Worm (Caenorhabditis elegans) whole organism, L4 larva: Measurements from ENCODE around the gene F20G2.2.

Experiments
- daf-16 ChIP-seq, 3 experiments: sonication (generic microtip); optimal IDR thresholded peaks; 2 replicates each; lab custom pipeline; 2016 to 2017; ENCODE audit warnings: missing genetic modification characterization in 3 of 3, missing genetic modification reagents in 3 of 3, mild to moderate bottlenecking in 2 of 3, missing compliant biosample characterization in 2 of 3, missing biosample characterization in 1 of 3, moderate library complexity in 1 of 3
- duxl-1 ChIP-seq: sonication (generic microtip); optimal IDR thresholded peaks from 2 replicates; lab custom pipeline; 2016; ENCODE audit warnings: mild to moderate bottlenecking, missing genetic modification characterization, moderate library complexity, missing compliant biosample characterization; ENCODE audit not compliant: poor library complexity
- fos-1 ChIP-seq: fragments of 150-350 bp; optimal IDR thresholded peaks from 2 replicates; lab custom pipeline; 2014; ENCODE audit warnings: missing biosample characterization, missing genetic modification characterization
- madf-9 ChIP-seq: fragments of 200-800 bp; sonication (Bioruptor generic); conservative IDR thresholded peaks from 2 replicates; pipeline ENCODE4 v1.3.6; 2022; ENCODE audit warnings: missing genetic modification reagents, missing genetic modification characterization, missing compliant biosample characterization
- set-16 ChIP-seq: fragments of 200-800 bp; sonication (Bioruptor generic); IDR thresholded peaks from 2 replicates; pipeline ENCODE4 v1.3.6; 2022; ENCODE audit warnings: missing genetic modification reagents, missing genetic modification characterization, missing compliant biosample characterization
- unc-62 ChIP-seq, 3 experiments: fragments of 150-350 bp in 1 of 3; sonication (generic microtip); optimal IDR thresholded peaks in 2 of 3; peaks in 1 of 3; 1 replicate in 1 of 3; 2 replicates in 2 of 3; lab custom pipeline; 2014 to 2017; ENCODE audit warnings: missing biosample characterization in 3 of 3, missing genetic modification characterization in 3 of 3, missing genetic modification reagents in 3 of 3, missing genotype in 1 of 3

DNA sequence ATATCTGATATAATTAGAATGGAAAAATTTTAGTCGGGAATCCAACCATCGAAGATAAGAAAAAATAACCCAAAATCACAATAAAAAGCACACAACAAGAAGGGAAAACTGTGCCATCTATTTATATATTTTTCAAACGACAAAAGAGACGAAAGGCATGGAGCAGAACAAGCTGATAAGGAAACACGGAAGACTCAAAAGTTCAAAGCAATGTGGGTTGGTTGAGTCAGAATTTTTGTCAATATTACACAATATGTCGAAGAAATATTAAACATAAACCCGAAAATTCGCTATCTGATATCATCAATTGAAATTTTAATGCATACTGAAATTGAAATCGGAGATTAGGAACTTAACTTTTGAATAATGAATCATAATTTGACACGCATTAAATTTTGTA lies 11.3 kb downstream of the F20G2.2 start, which contains the start of gene F35E12.9:
- TF ChIP-seq daf-16 (GFP tag; optimal IDR thresholded peaks at IDR 0.05; lab: Kevin White, UChicago) (no peak), daf-16 (tag; optimal IDR thresholded peaks at IDR 0.05; lab: Kevin White, UChicago) (peak; percentile 85), unc-62 (GFP tag; optimal IDR thresholded peaks at IDR 0.05 in 1 of 2; lab: Kevin White, UChicago) (no peak), unc-62 (tag; optimal IDR thresholded peaks at IDR 0.05; lab: Kevin White, UChicago) (no peak), madf-9 (GFP tag; lab: Robert Waterston, UW) (no peak), fos-1 (tag; lab: Kevin White, UChicago) (no peak), duxl-1 (tag; lab: Kevin White, UChicago) (no peak), set-16 (GFP tag; lab: Robert Waterston, UW) (no peak)
